Worm (Caenorhabditis elegans) whole organism, L4 larva: ENCODE measurements around the gene F35H8.2.

Experiments used
- ama-1 ChIP-seq: fragments of 150-350 bp; optimal IDR thresholded peaks from 2 replicates; lab custom pipeline; 2014; ENCODE audit warnings: inconsistent platforms, mixed read lengths
- ceh-82 ChIP-seq: sonication (generic microtip); optimal IDR thresholded peaks from 2 replicates; lab custom pipeline; 2017; ENCODE audit warnings: missing biosample characterization, missing genetic modification characterization
- daf-16 ChIP-seq, 3 experiments: sonication (generic microtip); optimal IDR thresholded peaks; 2 replicates each; lab custom pipeline; 2016 to 2017; ENCODE audit warnings: missing genetic modification characterization in 3 of 3, missing genetic modification reagents in 3 of 3, mild to moderate bottlenecking in 2 of 3, missing compliant biosample characterization in 2 of 3, missing biosample characterization in 1 of 3, moderate library complexity in 1 of 3
- hlh-30 ChIP-seq: sonication (generic microtip); optimal IDR thresholded peaks from 2 replicates; lab custom pipeline; 2017; ENCODE audit warnings: antibody characterized with exemption, mild to moderate bottlenecking, missing genetic modification characterization, missing compliant biosample characterization; ENCODE audit not compliant: insufficient read depth
- nhr-237 ChIP-seq: sonication (generic microtip); optimal IDR thresholded peaks from 2 replicates; lab custom pipeline; 2017; ENCODE audit warnings: missing biosample characterization, missing genetic modification characterization
- skn-1 ChIP-seq: fragments of 150-350 bp; optimal IDR thresholded peaks from 2 replicates; lab custom pipeline; 2014; ENCODE audit warnings: missing biosample characterization, missing genetic modification characterization
- snpc-4 ChIP-seq: fragments of 150-350 bp; optimal IDR thresholded peaks from 2 replicates; lab custom pipeline; 2014; ENCODE audit warnings: missing biosample characterization, missing genetic modification characterization
- unc-62 ChIP-seq, 3 experiments: fragments of 150-350 bp in 1 of 3; sonication (generic microtip); optimal IDR thresholded peaks in 2 of 3; peaks in 1 of 3; 1 replicate in 1 of 3; 2 replicates in 2 of 3; lab custom pipeline; 2014 to 2017; ENCODE audit warnings: missing biosample characterization in 3 of 3, missing genetic modification characterization in 3 of 3, missing genetic modification reagents in 3 of 3, missing genotype in 1 of 3
- zag-1 ChIP-seq: fragments of 150-350 bp; optimal IDR thresholded peaks from 2 replicates; lab custom pipeline; 2014; ENCODE audit warnings: missing biosample characterization, missing genetic modification characterization

DNA sequence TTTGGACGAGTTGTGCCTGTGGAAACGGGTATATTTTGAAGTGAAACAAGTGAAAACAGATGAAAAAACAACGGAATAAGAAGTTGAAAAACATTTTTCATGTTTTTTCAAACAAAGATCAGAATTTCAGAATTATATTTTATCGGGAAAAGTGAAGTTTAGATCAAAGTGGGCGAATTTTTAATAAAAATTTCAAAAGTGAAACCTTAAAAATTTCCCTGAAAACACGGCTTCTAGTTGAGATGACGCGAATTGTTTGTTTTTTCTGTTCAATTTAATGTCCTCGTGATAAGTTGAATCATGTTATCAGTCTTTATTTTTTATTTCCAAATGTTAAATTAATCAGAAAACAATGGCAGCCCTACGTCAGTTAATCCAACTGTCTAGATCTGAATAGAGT, 48.1 kb upstream of the F35H8.2 start, which contains the start of gene gcy-3:
- no peak for TF ChIP-seq daf-16 (GFP tag; optimal IDR thresholded peaks at IDR 0.05; lab: Kevin White, UChicago)
- no peak for TF ChIP-seq daf-16 (tag; optimal IDR thresholded peaks at IDR 0.05; lab: Kevin White, UChicago)
- TF ChIP-seq ceh-82 (tag; lab: Kevin White, UChicago) = no peak
- TF ChIP-seq snpc-4 (tag; lab: Kevin White, UChicago) = no peak
- no peak for TF ChIP-seq zag-1
- TF ChIP-seq unc-62 (GFP tag; optimal IDR thresholded peaks at IDR 0.05 in 1 of 2; lab: Kevin White, UChicago) = peak in 1 of 2 experiments; percentile 35
- no peak for TF ChIP-seq unc-62 (tag; optimal IDR thresholded peaks at IDR 0.05; lab: Kevin White, UChicago)
- no peak for TF ChIP-seq ama-1 (lab: Kevin White, UChicago)
- TF ChIP-seq hlh-30 (tag; lab: Kevin White, UChicago) = no peak
- TF ChIP-seq nhr-237 (tag; lab: Kevin White, UChicago) = no peak
- no peak for TF ChIP-seq skn-1 (tag; lab: Kevin White, UChicago)
